Worm (Caenorhabditis elegans): ENCODE measurements around the gene T04C12.8.

T04C12.8 gene

ce11 chrV:11087119-11087518 lies 18.0 kb upstream of the T04C12.8 start (continued):
- TF ChIP-seq nhr-90 (tag; optimal IDR thresholded peaks at IDR 0.05; ENCODE audit: poor library complexity) (peak; percentile 17), mab-9 (GFP tag; IDR thresholded peaks at IDR 0.05) (no peak), elt-3 (tag; optimal IDR thresholded peaks at IDR 0.05) (peak in 2 of 6 experiments; percentile 67 to 75), ceh-82 (tag; optimal IDR thresholded peaks at IDR 0.05) (no peak), rnt-1 (tag; optimal IDR thresholded peaks at IDR 0.05) (no peak), mep-1 (tag; optimal IDR thresholded peaks at IDR 0.05) (no peak), nhr-71 (tag; optimal IDR thresholded peaks at IDR 0.05) (peak; percentile 8), ceh-90 (tag; optimal IDR thresholded peaks at IDR 0.05) (no peak), pax-3 (tag; optimal IDR thresholded peaks at IDR 0.05) (no peak), sup-37 (GFP tag; optimal IDR thresholded peaks at IDR 0.05) (no peak), blmp-1 (tag; optimal IDR thresholded peaks at IDR 0.05) (peak; percentile 3), fkh-4 (tag; optimal IDR thresholded peaks at IDR 0.05; ENCODE audit: borderline replicate concordance) (no peak), fos-1 (tag; optimal IDR thresholded peaks at IDR 0.05) (no peak), alr-1 (tag; optimal IDR thresholded peaks at IDR 0.05; ENCODE audit: borderline replicate concordance) (no peak), efl-3 (GFP tag; optimal IDR thresholded peaks at IDR 0.05) (no peak), lin-39 (tag; optimal IDR thresholded peaks at IDR 0.05) (no peak), C34B4.2 (tag; optimal IDR thresholded peaks at IDR 0.05) (no peak), fkh-10 (GFP tag; optimal IDR thresholded peaks at IDR 0.05) (no peak), nhr-19 (GFP tag; conservative IDR thresholded peaks at IDR 0.05) (no peak), lin-13 (GFP tag; optimal IDR thresholded peaks at IDR 0.05) (no peak), egl-13 (tag; optimal IDR thresholded peaks at IDR 0.05) (no peak), F16B12.6 (tag; optimal IDR thresholded peaks at IDR 0.05) (no peak), hlh-4 (tag; optimal IDR thresholded peaks at IDR 0.05) (no peak)

- TF ChIP-seq swsn-7 (tag; optimal IDR thresholded peaks at IDR 0.05) (peak; percentile 49), ceh-82 (tag; optimal IDR thresholded peaks at IDR 0.05) (peak in 2 of 3 experiments; percentile 24 to 42), elt-2 (tag; optimal IDR thresholded peaks at IDR 0.05) (no peak), nhr-12 (tag; optimal IDR thresholded peaks at IDR 0.05) (no peak), nhr-20 (tag; optimal IDR thresholded peaks at IDR 0.05) (peak; percentile 47), lin-13 (GFP tag; optimal IDR thresholded peaks at IDR 0.05) (no peak), unc-98 (GFP tag; IDR thresholded peaks at IDR 0.05) (no peak), ama-1 (optimal IDR thresholded peaks at IDR 0.05) (no peak), C16A3.4 (tag; optimal IDR thresholded peaks at IDR 0.05) (peak; percentile 11), aly-2 (tag; optimal IDR thresholded peaks at IDR 0.05) (peak; percentile 32), lsy-2 (tag; optimal IDR thresholded peaks at IDR 0.05) (peak; percentile 23 to 60), ces-1 (GFP tag; optimal IDR thresholded peaks at IDR 0.05) (no peak), rnt-1 (tag; optimal IDR thresholded peaks at IDR 0.05) (peak; percentile 84), nhr-28 (tag; optimal IDR thresholded peaks at IDR 0.05) (no peak), fos-1 (tag; optimal IDR thresholded peaks at IDR 0.05) (peak; percentile 10), C04F5.9 (tag; optimal IDR thresholded peaks at IDR 0.05) (no peak), ets-5 (GFP tag; IDR thresholded peaks at IDR 0.05) (no peak), mab-9 (GFP tag; IDR thresholded peaks at IDR 0.05) (no peak), ceh-90 (tag; optimal IDR thresholded peaks at IDR 0.05) (no peak), snpc-4 (tag; optimal IDR thresholded peaks at IDR 0.05) (no peak), pax-3 (tag; optimal IDR thresholded peaks at IDR 0.05) (no peak), fkh-4 (tag; optimal IDR thresholded peaks at IDR 0.05; ENCODE audit: borderline replicate concordance) (peak; percentile 12), efl-1 (optimal IDR thresholded peaks at IDR 0.05) (peak; percentile 6 to 33), efl-1 (GFP tag; optimal IDR thresholded peaks at IDR 0.05 in 1 of 2) (peak in 1 of 2 experiments; percentile 44), nhr-77 (tag; optimal IDR thresholded peaks at IDR 0.05) (peak; percentile 66), nhr-71 (tag; optimal IDR thresholded peaks at IDR 0.05) (peak; percentile 80), lin-14 (GFP tag; optimal IDR thresholded peaks at IDR 0.05) (peak; percentile 92), sox-4 (tag; optimal IDR thresholded peaks at IDR 0.05) (no peak), blmp-1 (tag; optimal IDR thresholded peaks at IDR 0.05) (no peak), alr-1 (tag; optimal IDR thresholded peaks at IDR 0.05; ENCODE audit: borderline replicate concordance) (no peak), egl-27 (tag; optimal IDR thresholded peaks at IDR 0.05) (no peak), jun-1 (tag; optimal IDR thresholded peaks at IDR 0.05) (no peak), nhr-84 (tag; optimal IDR thresholded peaks at IDR 0.05) (no peak), nhr-237 (tag; optimal IDR thresholded peaks at IDR 0.05) (no peak), hlh-17 (GFP tag; optimal IDR thresholded peaks at IDR 0.05; ENCODE audit: borderline replicate concordance) (no peak), nhr-90 (tag; optimal IDR thresholded peaks at IDR 0.05; ENCODE audit: poor library complexity) (no peak), fkh-10 (GFP tag; optimal IDR thresholded peaks at IDR 0.05) (no peak), mep-1 (tag; optimal IDR thresholded peaks at IDR 0.05) (peak; percentile 49), elt-3 (tag; optimal IDR thresholded peaks at IDR 0.05) (no peak), ceh-8 (GFP tag; optimal IDR thresholded peaks at IDR 0.05) (no peak), nhr-76 (tag; optimal IDR thresholded peaks at IDR 0.05) (no peak), ceh-63 (GFP tag; optimal IDR thresholded peaks at IDR 0.05) (no peak)
Measured at ce11 chrV:11083691-11084090, 14.5 kb upstream of the T04C12.8 start.

All from whole organism, L1 larva.